Worm (Caenorhabditis elegans): Measurements from ENCODE around the gene ZC412.10.

ce11 chrV:14877242-14877819 is 707 bp upstream of the ZC412.10 start:
- TF ChIP-seq nhr-237 (tag; optimal IDR thresholded peaks at IDR 0.05) (no peak), nfya-1 (tag; optimal IDR thresholded peaks at IDR 0.05; ENCODE audit: insufficient read depth) (no peak), zag-1 (tag; optimal IDR thresholded peaks at IDR 0.05) (no peak), ama-1 (optimal IDR thresholded peaks at IDR 0.05) (no peak), nhr-28 (tag; optimal IDR thresholded peaks at IDR 0.05) (no peak), mdl-1 (tag; optimal IDR thresholded peaks at IDR 0.05) (no peak)
